Fruit fly (Drosophila melanogaster) whole organism, embryonic: ENCODE results near the gene hng2.

ENCODE experiments used
- Adf1 ChIP-seq: fragments of 200-800 bp; sonication (Bioruptor generic); IDR thresholded peaks from 2 replicates; pipeline ENCODE4 v1.3.6; 2022; ENCODE audit warnings: missing biosample characterization, missing genetic modification characterization
- Awh ChIP-seq: fragments of 200-800 bp; sonication (Bioruptor generic); IDR thresholded peaks from 2 replicates; pipeline ENCODE4, ENCODE4 v1.3.6; 2022; ENCODE audit warnings: missing biosample characterization, missing genetic modification characterization
- CG10209 ChIP-seq: fragments of 200-800 bp; sonication (Bioruptor generic); optimal IDR thresholded peaks from 3 replicates; lab custom pipeline; 2017; ENCODE audit warnings: missing biosample characterization, mild to moderate bottlenecking, missing genetic modification characterization, missing genetic modification reagents
- CG11560 ChIP-seq: fragments of 200-800 bp; sonication (Bioruptor generic); IDR thresholded peaks from 3 replicates; pipeline ENCODE4 v1.3.6; 2022; ENCODE audit warnings: missing biosample characterization, missing genetic modification characterization
- CG12071 ChIP-seq: fragments of 200-800 bp; sonication (Bioruptor generic); optimal IDR thresholded peaks from 3 replicates; lab custom pipeline; 2018; ENCODE audit warnings: missing biosample characterization, mild to moderate bottlenecking, missing genetic modification characterization
- CG14860 ChIP-seq: fragments of 200-800 bp; sonication (Bioruptor generic); IDR thresholded peaks from 3 replicates; pipeline ENCODE4 v1.3.6; 2022; ENCODE audit warnings: missing biosample characterization, missing genetic modification characterization; ENCODE audit not compliant: partially characterized antibody
- CG15696 ChIP-seq: fragments of 200-800 bp; sonication (Bioruptor generic); optimal IDR thresholded peaks from 2 replicates; lab custom pipeline; 2019; ENCODE audit warnings: missing biosample characterization, mild to moderate bottlenecking, missing genetic modification characterization, moderate library complexity
- CG17186 ChIP-seq: fragments of 200-800 bp; sonication (Bioruptor generic); optimal IDR thresholded peaks from 3 replicates; lab custom pipeline; 2017; ENCODE audit warnings: missing biosample characterization, missing genetic modification reagents, missing genetic modification characterization
- CG2129 ChIP-seq: fragments of 200-800 bp; sonication (Bioruptor generic); IDR thresholded peaks from 2 replicates; pipeline ENCODE4 v1.3.6; 2022; ENCODE audit warnings: missing biosample characterization, missing genetic modification characterization; ENCODE audit not compliant: partially characterized antibody
- CG2199 ChIP-seq: fragments of 200-800 bp; sonication (Bioruptor generic); IDR thresholded peaks from 3 replicates; pipeline ENCODE4 v1.3.6; 2022; ENCODE audit warnings: missing biosample characterization, missing genetic modification characterization
- CG31441 ChIP-seq: fragments of 200-800 bp; sonication (Bioruptor generic); IDR thresholded peaks from 2 replicates; pipeline ENCODE4 v1.3.6; 2022; ENCODE audit warnings: missing biosample characterization, missing genetic modification characterization
- CG32767 ChIP-seq: fragments of 200-800 bp; sonication (Bioruptor generic); IDR thresholded peaks from 2 replicates; pipeline ENCODE4 v1.3.6; 2022; ENCODE audit warnings: missing biosample characterization, missing genetic modification characterization
- CG32772 ChIP-seq: fragments of 200-800 bp; sonication (Bioruptor generic); IDR thresholded peaks from 2 replicates; pipeline ENCODE4 v1.3.6; 2022; ENCODE audit warnings: missing biosample characterization, missing genetic modification characterization
- CG3847 ChIP-seq: fragments of 200-800 bp; sonication (Bioruptor generic); IDR thresholded peaks from 2 replicates; pipeline ENCODE4 v1.3.6; 2022; ENCODE audit warnings: missing biosample characterization, missing genetic modification characterization
- CG5245 ChIP-seq: fragments of 200-800 bp; sonication (Bioruptor generic); optimal IDR thresholded peaks from 3 replicates; lab custom pipeline; 2016; ENCODE audit warnings: missing biosample characterization, missing genetic modification characterization
- CG6654 ChIP-seq: fragments of 200-800 bp; sonication (Bioruptor generic); optimal IDR thresholded peaks from 2 replicates; lab custom pipeline; 2017; ENCODE audit warnings: missing biosample characterization, mild to moderate bottlenecking, missing genetic modification characterization
- CG8359 ChIP-seq: fragments of 200-800 bp; sonication (Bioruptor generic); optimal IDR thresholded peaks from 2 replicates; lab custom pipeline; 2017; ENCODE audit warnings: missing biosample characterization, mild to moderate bottlenecking, missing genetic modification characterization, borderline replicate concordance
- CG8944 ChIP-seq: fragments of 200-800 bp; sonication (Bioruptor generic); optimal IDR thresholded peaks from 3 replicates; lab custom pipeline; 2016; ENCODE audit warnings: missing biosample characterization, missing genetic modification characterization
- CG9932 ChIP-seq: fragments of 200-800 bp; sonication (Bioruptor generic); IDR thresholded peaks from 2 replicates; pipeline ENCODE4 v1.3.6; 2022; ENCODE audit warnings: missing biosample characterization, missing genetic modification characterization
- CkIIα-i1 ChIP-seq: fragments of 200-800 bp; sonication (Bioruptor generic); IDR thresholded peaks from 2 replicates; pipeline ENCODE4 v1.3.6; 2022; ENCODE audit warnings: missing biosample characterization, missing genetic modification characterization
- D19A ChIP-seq: fragments of 200-800 bp; optimal IDR thresholded peaks from 3 replicates; lab custom pipeline; 2019; ENCODE audit warnings: missing biosample characterization, mild to moderate bottlenecking, missing genetic modification characterization, moderate library complexity
- Dip2 ChIP-seq: fragments of 200-800 bp; sonication (Bioruptor generic); IDR thresholded peaks from 2 replicates; pipeline ENCODE4 v1.3.6; 2022; ENCODE audit warnings: missing biosample characterization, missing genetic modification characterization
- Doc2 ChIP-seq: fragments of 200-800 bp; sonication (Bioruptor generic); IDR thresholded peaks from 2 replicates; pipeline ENCODE4 v1.3.6; 2022; ENCODE audit warnings: missing biosample characterization, missing genetic modification characterization
- Dref ChIP-seq: fragments of 200-800 bp; sonication (Bioruptor generic); IDR thresholded peaks from 2 replicates; pipeline ENCODE4 v1.3.6; 2022; ENCODE audit warnings: missing biosample characterization, missing genetic modification characterization
- Fer2 ChIP-seq: fragments of 200-800 bp; sonication (Bioruptor generic); optimal IDR thresholded peaks from 2 replicates; lab custom pipeline; 2018; ENCODE audit warnings: missing biosample characterization, mild to moderate bottlenecking, missing genetic modification characterization, moderate library complexity
- Fer3 ChIP-seq: fragments of 200-800 bp; sonication (Bioruptor generic); optimal IDR thresholded peaks from 2 replicates; lab custom pipeline; 2018; ENCODE audit warnings: missing biosample characterization, mild to moderate bottlenecking, missing genetic modification characterization, moderate library complexity
- Hr3 ChIP-seq: fragments of 200-800 bp; sonication (Bioruptor generic); optimal IDR thresholded peaks from 3 replicates; lab custom pipeline; 2016; ENCODE audit warnings: missing biosample characterization, missing genetic modification characterization
- Hsf ChIP-seq: fragments of 200-800 bp; sonication (Bioruptor generic); optimal IDR thresholded peaks from 3 replicates; lab custom pipeline; 2016; ENCODE audit warnings: missing biosample characterization, missing genetic modification characterization
- Lim3 ChIP-seq: fragments of 200-800 bp; sonication (Bioruptor generic); IDR thresholded peaks from 2 replicates; pipeline ENCODE4 v1.3.6; 2022; ENCODE audit warnings: missing biosample characterization, missing genetic modification characterization
- al ChIP-seq: fragments of 200-800 bp; sonication (Bioruptor generic); IDR thresholded peaks from 2 replicates; pipeline ENCODE4 v1.3.6; 2022; ENCODE audit warnings: missing biosample characterization, missing genetic modification characterization
- aop ChIP-seq: fragments of 200-800 bp; sonication (Bioruptor generic); IDR thresholded peaks from 2 replicates; pipeline ENCODE4 v1.3.6; 2022; ENCODE audit warnings: missing biosample characterization, missing genetic modification characterization
- bowl ChIP-seq: fragments of 200-800 bp; sonication (Bioruptor generic); IDR thresholded peaks from 2 replicates; pipeline ENCODE4 v1.3.6; 2022; ENCODE audit warnings: missing biosample characterization, missing genetic modification characterization
- cad ChIP-seq: fragments of >200 bp; optimal IDR thresholded peaks from 2 replicates; lab custom pipeline; 2017; ENCODE audit warnings: missing biosample characterization, missing genetic modification characterization
- crol ChIP-seq: fragments of 200-800 bp; sonication (Bioruptor generic); IDR thresholded peaks from 2 replicates; pipeline ENCODE4 v1.3.6; 2022; ENCODE audit warnings: missing biosample characterization, missing genetic modification characterization
- da ChIP-seq: fragments of 200-800 bp; sonication (Bioruptor generic); optimal IDR thresholded peaks from 2 replicates; lab custom pipeline; 2016; ENCODE audit warnings: missing biosample characterization, missing genetic modification characterization
- dan ChIP-seq: fragments of 200-800 bp; sonication (Bioruptor generic); IDR thresholded peaks from 2 replicates; pipeline ENCODE4 v1.3.6; 2022; ENCODE audit warnings: missing biosample characterization, missing genetic modification characterization
- danr ChIP-seq: fragments of 200-800 bp; sonication (Bioruptor generic); IDR thresholded peaks from 2 replicates; pipeline ENCODE4 v1.3.6; 2022; ENCODE audit warnings: missing biosample characterization, missing genetic modification characterization
- fru ChIP-seq: fragments of >200 bp; optimal IDR thresholded peaks from 2 replicates; lab custom pipeline; 2017
- grn ChIP-seq: fragments of 200-800 bp; sonication (Bioruptor generic); optimal IDR thresholded peaks from 3 replicates; lab custom pipeline; 2017; ENCODE audit warnings: missing biosample characterization, missing genetic modification characterization
- gro ChIP-seq: fragments of 200-800 bp; sonication (Bioruptor generic); optimal IDR thresholded peaks from 2 replicates; lab custom pipeline; 2016; ENCODE audit warnings: missing biosample characterization, missing genetic modification characterization
- gsb ChIP-seq: fragments of 200-800 bp; sonication (Bioruptor generic); IDR thresholded peaks from 2 replicates; pipeline ENCODE4 v1.3.6; 2022; ENCODE audit warnings: missing biosample characterization, missing genetic modification characterization
- ham ChIP-seq: fragments of 200-800 bp; sonication (Bioruptor generic); IDR thresholded peaks from 2 replicates; pipeline ENCODE4 v1.3.6; 2022; ENCODE audit warnings: missing biosample characterization, missing genetic modification characterization
- maf-S ChIP-seq: fragments of 200-800 bp; sonication (Bioruptor generic); optimal IDR thresholded peaks from 2 replicates; lab custom pipeline; 2016; ENCODE audit warnings: missing biosample characterization, missing genetic modification characterization
- odd ChIP-seq: fragments of 200-800 bp; sonication (Bioruptor generic); optimal IDR thresholded peaks from 2 replicates; lab custom pipeline; 2017; ENCODE audit warnings: missing biosample characterization, mild to moderate bottlenecking, missing genetic modification characterization
- pfk ChIP-seq: fragments of 200-800 bp; sonication (Bioruptor generic); optimal IDR thresholded peaks from 2 replicates; lab custom pipeline; 2018; ENCODE audit warnings: missing biosample characterization, mild to moderate bottlenecking, missing genetic modification characterization, moderate library complexity
- prd ChIP-seq, 3 experiments: fragments of >200 bp in 2 of 3; fragments of 200-800 bp in 1 of 3; sonication (Bioruptor generic) in 1 of 3; optimal IDR thresholded peaks in 2 of 3; IDR thresholded peaks in 1 of 3; 2 replicates in 2 of 3; 3 replicates in 1 of 3; pipeline versions ENCODE4 v1.3.6 to Lab custom; 2017 to 2022; ENCODE audit warnings: missing biosample characterization in 1 of 3, missing genetic modification characterization in 1 of 3
- schlank ChIP-seq: fragments of 200-800 bp; sonication (Bioruptor generic); optimal IDR thresholded peaks from 2 replicates; lab custom pipeline; 2018; ENCODE audit warnings: missing biosample characterization, mild to moderate bottlenecking, missing genetic modification characterization
- sqz ChIP-seq: fragments of 200-800 bp; sonication (Bioruptor generic); optimal IDR thresholded peaks from 3 replicates; lab custom pipeline; 2018; ENCODE audit warnings: missing biosample characterization, mild to moderate bottlenecking, missing genetic modification characterization
- sug ChIP-seq: fragments of 200-800 bp; optimal IDR thresholded peaks from 2 replicates; lab custom pipeline; 2019; ENCODE audit warnings: missing biosample characterization, mild to moderate bottlenecking, missing genetic modification characterization, moderate library complexity
- trem ChIP-seq: fragments of 200-800 bp; optimal IDR thresholded peaks from 3 replicates; lab custom pipeline; 2019; ENCODE audit warnings: missing biosample characterization, mild to moderate bottlenecking, missing genetic modification characterization, moderate library complexity
- vfl ChIP-seq: fragments of 200-800 bp; sonication (Bioruptor generic); optimal IDR thresholded peaks from 2 replicates; lab custom pipeline; 2016; ENCODE audit warnings: missing biosample characterization, missing genetic modification characterization
- vnd ChIP-seq: fragments of 200-800 bp; sonication (Bioruptor generic); IDR thresholded peaks from 3 replicates; pipeline ENCODE4 v1.3.6; 2022; ENCODE audit warnings: missing biosample characterization, missing genetic modification characterization; ENCODE audit not compliant: partially characterized antibody

hng2 gene

DNA sequence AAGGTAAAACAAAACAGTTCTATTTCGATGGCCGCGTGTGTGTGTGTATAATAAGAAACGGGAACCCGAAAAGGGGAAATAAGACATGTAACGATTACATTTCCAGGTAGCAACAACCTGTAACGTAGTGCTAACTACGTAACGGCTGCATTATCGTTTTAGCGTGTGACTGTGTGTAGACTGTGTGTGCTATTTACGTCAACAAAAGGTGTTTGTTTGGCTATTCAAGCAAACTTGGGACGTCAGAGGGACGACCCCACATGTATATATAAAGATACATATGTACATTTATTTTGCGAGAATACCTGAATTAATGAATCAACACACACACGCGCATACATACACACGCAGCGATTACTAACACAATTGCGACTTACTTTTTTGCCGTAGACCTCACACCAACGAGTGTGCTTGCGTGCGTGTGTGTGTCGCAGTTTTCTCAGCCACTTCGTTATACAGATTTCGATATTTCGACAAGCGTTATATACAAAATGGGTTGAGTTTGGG, 13.5 kb downstream of the hng2 start (continued):
- TF ChIP-seq CG5245 (GFP tag; lab: Kevin White, UChicago) (no peak), vnd (GFP tag; lab: Robert Waterston, UW) (no peak), bowl (no peak), gro (GFP tag; lab: Kevin White, UChicago) (no peak), CG9932 (GFP tag; lab: Robert Waterston, UW) (peak; percentile 32; the same call in 1 of the 2 replicates), schlank (tag; lab: Kevin White, UChicago) (peak; percentile 6), trem (tag; lab: Kevin White, UChicago) (no peak), odd (GFP tag; lab: Kevin White, UChicago) (no peak), CG17186 (GFP tag; lab: Kevin White, UChicago) (no peak), CG14860 (GFP tag; lab: Robert Waterston, UW) (no peak), CG32772 (peak; percentile 24; the same call in 1 of the 2 replicates), ham (GFP tag; lab: Robert Waterston, UW) (no peak), Lim3 (GFP tag; lab: Robert Waterston, UW) (no peak), CG12071 (GFP tag; lab: Kevin White, UChicago) (peak; percentile 48), Adf1 (GFP tag; lab: Robert Waterston, UW) (peak; percentile 8; the same call in 1 of the 2 replicates), crol (GFP tag; lab: Robert Waterston, UW) (no peak), CG8944 (GFP tag; lab: Kevin White, UChicago) (no peak), aop (GFP tag; lab: Robert Waterston, UW) (no peak), al (no peak), Hsf (GFP tag; lab: Kevin White, UChicago) (no peak), CG2129 (GFP tag; lab: Robert Waterston, UW) (no peak), maf-S (GFP tag; lab: Kevin White, UChicago) (peak; percentile 28), CG6654 (GFP tag; lab: Kevin White, UChicago) (no peak), dan (GFP tag; lab: Robert Waterston, UW) (no peak), Dip2 (no peak), Dref (no peak), pfk (no peak), Hr3 (GFP tag; lab: Kevin White, UChicago) (no peak), fru (lab: Kevin White, UChicago) (no peak), grn (GFP tag; lab: Kevin White, UChicago) (no peak), Doc2 (GFP tag; lab: Robert Waterston, UW) (no peak), D19A (tag; lab: Kevin White, UChicago) (no peak), CG2199 (GFP tag; lab: Robert Waterston, UW) (peak; percentile 42; the same call in 2 of the 3 replicates), gsb (GFP tag; lab: Robert Waterston, UW) (peak; percentile 43; the same call in 1 of the 2 replicates), Fer3 (peak; percentile 11), CG8359 (GFP tag; lab: Kevin White, UChicago) (peak; percentile 47), CG31441 (GFP tag; lab: Robert Waterston, UW) (no peak), CG3847 (GFP tag; lab: Robert Waterston, UW) (peak; percentile 26; the same call in 1 of the 2 replicates), Fer2 (tag; lab: Kevin White, UChicago) (no peak), CG15696 (tag; lab: Kevin White, UChicago) (peak; percentile 48), danr (GFP tag; lab: Robert Waterston, UW) (peak; percentile 34; the same call in 1 of the 2 replicates), cad (no peak), CG32767 (GFP tag; lab: Robert Waterston, UW) (no peak), sug (tag; lab: Kevin White, UChicago) (peak; percentile 24), sqz (GFP tag; lab: Kevin White, UChicago) (peak; percentile 55), CkIIα-i1 (GFP tag; lab: Robert Waterston, UW) (no peak), da (GFP tag; lab: Kevin White, UChicago) (no peak), CG11560 (tag; lab: Robert Waterston, UW) (no peak), vfl (peak; percentile 30), Awh (GFP tag; lab: Robert Waterston, UW) (no peak), CG10209 (GFP tag; lab: Kevin White, UChicago) (peak; percentile 56), prd (optimal IDR thresholded peaks at IDR 0.05; lab: Kevin White, UChicago) (no peak), prd (GFP tag; IDR thresholded peaks at IDR 0.05; lab: Robert Waterston, UW) (no peak; the same call in 2 of the 3 replicates)
